Worm (Caenorhabditis elegans): ENCODE results near the gene ccpp-6.

Gene ccpp-6

DNA sequence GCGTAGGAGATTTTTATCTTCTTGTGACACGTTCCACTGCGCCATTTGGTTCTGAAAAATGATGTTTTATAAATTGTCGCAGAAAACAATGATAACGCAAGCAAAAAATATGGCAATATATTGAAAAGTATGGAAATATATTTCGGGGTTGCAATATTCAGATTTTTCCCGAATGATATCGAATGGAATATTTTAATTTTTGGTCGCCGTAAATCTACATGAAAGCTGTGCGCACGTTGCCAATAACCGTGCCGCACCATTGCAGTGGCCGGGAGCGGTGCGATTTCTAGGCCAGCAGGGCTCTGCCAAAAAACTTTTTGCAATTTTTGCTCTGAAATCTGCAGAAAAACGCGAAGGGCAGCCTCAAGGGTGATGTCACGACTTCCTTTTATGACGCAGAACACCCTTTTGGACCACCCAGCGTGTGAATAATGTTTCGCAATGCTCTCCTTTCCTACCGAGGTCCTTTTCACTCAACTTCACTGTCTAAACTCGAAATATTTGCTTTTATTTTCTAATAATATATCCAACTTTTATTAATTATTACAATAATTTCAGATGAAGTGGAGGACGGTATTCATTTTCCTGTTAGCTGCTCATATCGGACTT is 28.9 kb downstream of the ccpp-6 start, which contains the start of the genes F09E5.11 and bmy-1 (continued):
- peak; percentile 98 for TF ChIP-seq elt-2 (tag; optimal IDR thresholded peaks at IDR 0.05)
- TF ChIP-seq lin-11 (tag; optimal IDR thresholded peaks at IDR 0.05): no peak
- peak; percentile 49 for TF ChIP-seq dmd-4 (tag; optimal IDR thresholded peaks at IDR 0.05; ENCODE audit: borderline replicate concordance)
- no peak for TF ChIP-seq ceh-6 (GFP tag; optimal IDR thresholded peaks at IDR 0.05)
- TF ChIP-seq fkh-10 (GFP tag; optimal IDR thresholded peaks at IDR 0.05): no peak
- peak; percentile 94 for TF ChIP-seq ets-4 (tag; optimal IDR thresholded peaks at IDR 0.05)
- TF ChIP-seq tbx-2 (tag; optimal IDR thresholded peaks at IDR 0.05): peak; percentile 97
- no peak for TF ChIP-seq unc-55 (GFP tag; optimal IDR thresholded peaks at IDR 0.05)
- TF ChIP-seq K09A11.1 (tag; optimal IDR thresholded peaks at IDR 0.05; ENCODE audit: insufficient read depth): no peak
- TF ChIP-seq eyg-1 (tag; optimal IDR thresholded peaks at IDR 0.05): no peak
- peak; percentile 34 for TF ChIP-seq gmeb-2 (tag; optimal IDR thresholded peaks at IDR 0.05)
- no peak for TF ChIP-seq sox-2 (GFP tag; IDR thresholded peaks at IDR 0.05)
- TF ChIP-seq nhr-232 (tag; optimal IDR thresholded peaks at IDR 0.05): no peak

DNA sequence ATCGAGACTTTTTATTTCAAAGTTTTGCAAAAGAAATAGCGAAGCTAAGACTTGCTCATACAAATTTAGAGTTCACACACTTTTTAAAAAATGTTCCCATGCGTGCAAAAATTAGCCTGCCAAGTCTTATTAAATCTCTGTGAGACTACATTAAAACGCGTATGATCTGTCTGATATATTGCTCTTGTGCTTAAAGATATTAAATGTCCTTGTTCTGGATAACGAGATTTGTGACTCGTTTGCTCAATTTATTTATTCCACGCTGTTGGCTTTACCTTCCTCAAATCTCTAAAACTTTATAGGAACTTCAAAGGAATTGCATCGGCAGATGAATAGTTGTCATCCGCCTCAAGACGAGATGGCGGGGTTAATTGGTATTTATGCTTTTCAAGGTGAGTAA is 31.7 kb downstream of the ccpp-6 start, which contains the start of gene srg-69:
TSS of gene srg-69 (plus strand) at position 301 of the 400 bp plus-strand sequence.
- TF ChIP-seq elt-2 (tag; optimal IDR thresholded peaks at IDR 0.05) (no peak), ceh-45 (GFP tag; IDR thresholded peaks at IDR 0.05) (no peak), zip-5 (tag; optimal IDR thresholded peaks at IDR 0.05) (no peak), pqm-1 (tag; optimal IDR thresholded peaks at IDR 0.05) (no peak), hlh-6 (tag; optimal IDR thresholded peaks at IDR 0.05) (no peak), pat-9 (tag; optimal IDR thresholded peaks at IDR 0.05) (no peak), ceh-6 (GFP tag; optimal IDR thresholded peaks at IDR 0.05) (no peak)

DNA sequence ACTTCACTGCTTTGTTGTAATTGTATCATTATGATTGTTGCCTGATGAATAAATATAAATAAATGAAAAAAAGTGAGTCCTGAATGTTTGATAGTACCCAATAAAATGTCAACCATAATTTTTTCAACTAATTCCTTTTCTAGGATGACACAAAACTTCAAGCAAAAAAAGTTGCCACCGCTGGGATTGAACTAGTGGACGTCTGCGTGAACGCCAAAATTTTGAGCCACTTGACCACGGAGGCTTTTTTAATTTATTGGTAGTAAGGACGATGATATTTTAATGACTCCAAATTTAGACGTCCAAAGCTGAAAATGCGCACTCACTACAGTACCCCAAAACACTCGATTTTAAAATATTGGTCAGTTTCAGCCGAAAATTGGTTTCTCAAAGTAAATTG is 33.5 kb downstream of the ccpp-6 start:
- no peak for TF ChIP-seq pha-4 (tag; optimal IDR thresholded peaks at IDR 0.05)
- peak; percentile 9 for TF ChIP-seq elt-2 (tag; optimal IDR thresholded peaks at IDR 0.05)

DNA sequence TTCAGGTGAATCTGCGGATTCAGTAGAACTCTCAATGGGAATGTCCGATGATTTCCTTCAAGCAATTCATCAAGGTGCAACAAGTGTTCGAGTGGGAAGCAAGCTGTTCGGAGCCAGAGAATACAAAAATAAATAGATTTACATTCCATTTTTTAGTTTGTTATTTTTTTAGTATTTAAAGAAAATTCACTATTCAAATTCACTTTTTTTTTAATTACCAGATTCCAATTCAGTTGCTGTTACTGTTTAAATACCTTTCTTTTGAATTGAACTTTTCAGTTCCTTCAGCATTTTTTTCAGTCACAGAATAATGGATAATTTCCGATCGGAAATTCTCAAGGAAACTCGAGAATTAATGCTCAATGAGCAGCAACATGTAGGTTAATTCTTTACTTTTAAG is 35.3 kb downstream of the ccpp-6 start, which contains the start of gene F09E5.7:
TSS of gene F09E5.7 (plus strand) at position 301 of the 400 bp plus-strand sequence.
- no peak for TF ChIP-seq nhr-11 (tag; optimal IDR thresholded peaks at IDR 0.05)
- no peak for TF ChIP-seq pat-9 (tag; optimal IDR thresholded peaks at IDR 0.05)
- no peak for TF ChIP-seq pha-2 (tag; optimal IDR thresholded peaks at IDR 0.05)
- TF ChIP-seq hlh-30 (tag; optimal IDR thresholded peaks at IDR 0.05; ENCODE audit: insufficient read depth): no peak
- no peak for TF ChIP-seq ceh-14 (tag; optimal IDR thresholded peaks at IDR 0.05)
- TF ChIP-seq ttx-3 (tag; optimal IDR thresholded peaks at IDR 0.05): no peak
- no peak for TF ChIP-seq dve-1 (tag; optimal IDR thresholded peaks at IDR 0.05)
- TF ChIP-seq ceh-48 (tag; optimal IDR thresholded peaks at IDR 0.05): no peak
- no peak for TF ChIP-seq pag-3 (tag; optimal IDR thresholded peaks at IDR 0.05; ENCODE audit: borderline replicate concordance)
- TF ChIP-seq gmeb-2 (tag; optimal IDR thresholded peaks at IDR 0.05): no peak
- no peak for TF ChIP-seq pros-1 (tag; optimal IDR thresholded peaks at IDR 0.05)
- no peak for TF ChIP-seq C38D4.7 (GFP tag; optimal IDR thresholded peaks at IDR 0.05)
- no peak for TF ChIP-seq F13H6.1 (tag; optimal IDR thresholded peaks at IDR 0.05)

DNA sequence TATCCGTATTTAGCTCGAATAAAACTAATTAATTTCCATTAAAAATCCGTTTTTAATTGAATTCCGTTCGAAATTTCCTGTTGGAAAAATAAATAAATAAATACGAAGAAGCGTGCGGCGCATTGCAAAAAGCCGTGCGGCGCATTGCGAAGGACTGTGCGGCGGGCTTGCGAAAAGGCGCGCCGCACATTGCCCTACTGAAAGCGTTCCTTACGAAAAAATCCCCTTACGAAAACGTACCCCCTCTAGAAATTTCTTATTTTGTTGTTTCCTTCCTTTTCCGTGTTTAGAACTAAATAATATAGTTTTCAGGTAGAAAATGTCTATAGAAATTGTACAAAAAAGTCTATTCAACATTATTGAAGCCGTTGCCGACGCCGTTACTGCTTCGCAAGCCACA is 36.8 kb downstream of the ccpp-6 start, which contains the start of gene F09E5.8:
TSS of gene F09E5.8 (plus strand) at position 313 of the 400 bp plus-strand sequence.
- TF ChIP-seq ceh-45 (GFP tag; IDR thresholded peaks at IDR 0.05): peak; percentile 41; the same call in 1 of the 2 replicates

DNA sequence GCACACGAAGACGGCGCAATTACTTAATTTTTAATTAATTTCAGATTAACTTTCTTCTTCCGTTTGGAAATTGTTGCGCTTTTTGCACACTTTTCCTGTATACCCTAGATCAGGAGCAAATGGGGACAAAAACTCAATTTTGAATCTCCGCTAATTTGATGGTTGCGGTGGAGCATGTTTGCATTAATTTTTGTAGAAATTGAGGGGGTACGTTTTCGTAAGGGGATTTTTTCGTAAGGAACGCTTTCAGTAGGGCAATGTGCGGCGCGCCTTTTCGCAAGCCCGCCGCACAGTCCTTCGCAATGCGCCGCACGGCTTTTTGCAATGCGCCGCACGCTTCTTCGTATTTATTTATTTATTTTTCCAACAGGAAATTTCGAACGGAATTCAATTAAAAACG is 40.8 kb downstream of the ccpp-6 start:
- TF ChIP-seq sox-2 (GFP tag; IDR thresholded peaks at IDR 0.05): peak; percentile 42; the same call in 1 of the 2 replicates
- peak; percentile 22 for TF ChIP-seq ceh-2 (tag; optimal IDR thresholded peaks at IDR 0.05)
- TF ChIP-seq ceh-45 (GFP tag; IDR thresholded peaks at IDR 0.05): peak; percentile 66
- peak; percentile 55 for TF ChIP-seq unc-42 (tag; optimal IDR thresholded peaks at IDR 0.05)
- TF ChIP-seq unc-86 (tag; optimal IDR thresholded peaks at IDR 0.05): peak; percentile 6
- TF ChIP-seq ceh-31 (tag; optimal IDR thresholded peaks at IDR 0.05): peak; percentile 56
- peak; percentile 23 for TF ChIP-seq elt-2 (tag; optimal IDR thresholded peaks at IDR 0.05)

All from whole organism, late embryonic.